Worm (Caenorhabditis elegans) whole organism, L1 larva: ENCODE data around the gene D2096.9.

ENCODE experiments used
- ama-1 ChIP-seq: fragments of 150-350 bp; optimal IDR thresholded peaks from 2 replicates; lab custom pipeline; 2014
- blmp-1 ChIP-seq: fragments of 150-350 bp; optimal IDR thresholded peaks from 2 replicates; lab custom pipeline; 2014; ENCODE audit warnings: missing biosample characterization, missing genetic modification characterization
- ceh-8 ChIP-seq: fragments of 200-800 bp; sonication (Bioruptor generic); optimal IDR thresholded peaks from 2 replicates; lab custom pipeline; 2018; ENCODE audit warnings: mild to moderate bottlenecking, missing genetic modification characterization, moderate library complexity, missing compliant biosample characterization
- egl-27 ChIP-seq, 2 experiments: fragments of 150-350 bp in 1 of 2; sonication (generic microtip); optimal IDR thresholded peaks; 3 replicates each; lab custom pipeline; 2017 to 2018; ENCODE audit warnings: missing biosample characterization in 2 of 2, missing genetic modification characterization in 2 of 2, missing genetic modification reagents in 2 of 2
- fos-1 ChIP-seq: fragments of 150-350 bp; optimal IDR thresholded peaks from 2 replicates; lab custom pipeline; 2014; ENCODE audit warnings: missing biosample characterization, missing genetic modification characterization
- hpl-2 ChIP-seq: fragments of 150-350 bp; optimal IDR thresholded peaks from 2 replicates; lab custom pipeline; 2014; ENCODE audit warnings: missing biosample characterization, missing genetic modification reagents, missing genetic modification characterization
- jun-1 ChIP-seq: fragments of 150-350 bp; optimal IDR thresholded peaks from 2 replicates; lab custom pipeline; 2014; ENCODE audit warnings: missing biosample characterization, missing genetic modification reagents, missing genetic modification characterization
- lin-39 ChIP-seq: fragments of 150-350 bp; optimal IDR thresholded peaks from 2 replicates; lab custom pipeline; 2014; ENCODE audit warnings: missing biosample characterization, missing genetic modification reagents, missing genetic modification characterization
- lsy-2 ChIP-seq, 2 experiments: fragments of 150-350 bp; optimal IDR thresholded peaks; 2 replicates each; lab custom pipeline; 2014; ENCODE audit warnings: missing biosample characterization in 2 of 2, missing genetic modification characterization in 2 of 2
- mep-1 ChIP-seq: fragments of 150-350 bp; optimal IDR thresholded peaks from 2 replicates; lab custom pipeline; 2014; ENCODE audit warnings: missing biosample characterization, missing genetic modification characterization
- unc-62 ChIP-seq: fragments of 150-350 bp; optimal IDR thresholded peaks from 2 replicates; lab custom pipeline; 2014; ENCODE audit warnings: missing biosample characterization, missing genetic modification reagents, missing genetic modification characterization
- unc-86 ChIP-seq: sonication (generic microtip); optimal IDR thresholded peaks from 2 replicates; lab custom pipeline; 2016; ENCODE audit warnings: missing genetic modification characterization, missing compliant biosample characterization

ce11 chrIV:8382695-8383094 is at the start of gene D2096.9:
- TF ChIP-seq egl-27 (tag; optimal IDR thresholded peaks at IDR 0.05; lab: Kevin White, UChicago) (no peak), jun-1 (tag; lab: Kevin White, UChicago) (no peak), lsy-2 (tag; optimal IDR thresholded peaks at IDR 0.05; lab: Kevin White, UChicago) (no peak), mep-1 (no peak), ceh-8 (GFP tag; lab: Kevin White, UChicago) (no peak), hpl-2 (no peak), lin-39 (no peak), unc-86 (tag; lab: Kevin White, UChicago) (no peak), fos-1 (tag; lab: Kevin White, UChicago) (no peak), unc-62 (GFP tag; lab: Kevin White, UChicago) (no peak), blmp-1 (tag; lab: Kevin White, UChicago) (no peak), ama-1 (lab: Kevin White, UChicago) (no peak)
